Worm (Caenorhabditis elegans) whole organism, L3 larva: ENCODE data around the gene crn-7.

Experiments
- ama-1 ChIP-seq: fragments of 150-350 bp; optimal IDR thresholded peaks from 2 replicates; lab custom pipeline; 2018
- ceh-82 ChIP-seq: fragments of 150-350 bp; optimal IDR thresholded peaks from 2 replicates; lab custom pipeline; 2014; ENCODE audit warnings: missing biosample characterization, missing genetic modification characterization
- daf-12 ChIP-seq: fragments of 150-350 bp; optimal IDR thresholded peaks from 2 replicates; lab custom pipeline; 2014; ENCODE audit warnings: missing biosample characterization, missing genetic modification reagents, missing genetic modification characterization
- nfya-1 ChIP-seq: sonication (generic microtip); optimal IDR thresholded peaks from 2 replicates; lab custom pipeline; 2017; ENCODE audit warnings: missing genetic modification characterization, mild to moderate bottlenecking, missing compliant biosample characterization, antibody characterized with exemption, moderate library complexity; ENCODE audit not compliant: insufficient read depth
- nhr-11 ChIP-seq: fragments of 150-350 bp; optimal IDR thresholded peaks from 2 replicates; lab custom pipeline; 2014; ENCODE audit warnings: missing biosample characterization, missing genetic modification characterization
- pqm-1 ChIP-seq: fragments of 150-350 bp; optimal IDR thresholded peaks from 2 replicates; lab custom pipeline; 2017; ENCODE audit warnings: missing biosample characterization, missing genetic modification characterization, inconsistent platforms
- unc-62 ChIP-seq: fragments of 150-350 bp; sonication (generic microtip); optimal IDR thresholded peaks from 4 replicates; lab custom pipeline; 2014; ENCODE audit warnings: missing biosample characterization, missing genetic modification reagents, missing genetic modification characterization

ce11 chrIII:8305816-8306215 is 37.5 kb downstream of the crn-7 start:
- TF ChIP-seq ama-1 (lab: Kevin White, UChicago): no peak
- TF ChIP-seq nfya-1: no peak
- TF ChIP-seq unc-62 (GFP tag; lab: Kevin White, UChicago): no peak
- TF ChIP-seq ceh-82 (tag; lab: Kevin White, UChicago): no peak
- TF ChIP-seq daf-12 (tag; lab: Kevin White, UChicago): no peak
- TF ChIP-seq pqm-1 (tag; lab: Kevin White, UChicago): no peak
- no peak for TF ChIP-seq nhr-11
